Fruit fly (Drosophila melanogaster) whole organism, embryonic: ENCODE measurements around the gene CG34258.

ENCODE experiments used
- Abd-B ChIP-seq: fragments of 200-800 bp; sonication (Bioruptor generic); optimal IDR thresholded peaks from 2 replicates; lab custom pipeline; 2018; ENCODE audit warnings: missing biosample characterization, mild to moderate bottlenecking, missing genetic modification characterization, moderate library complexity
- Atf3 ChIP-seq: fragments of 200-800 bp; sonication (Bioruptor generic); optimal IDR thresholded peaks from 3 replicates; lab custom pipeline; 2016; ENCODE audit warnings: missing biosample characterization, missing genetic modification characterization
- BEAF-32 ChIP-seq: fragments of 200-800 bp; sonication (Bioruptor generic); optimal IDR thresholded peaks from 3 replicates; lab custom pipeline; 2017; ENCODE audit warnings: missing biosample characterization, missing genetic modification characterization, mild to moderate bottlenecking, moderate library complexity, missing genetic modification reagents
- Bdp1 ChIP-seq: fragments of 200-800 bp; sonication (Bioruptor generic); optimal IDR thresholded peaks from 3 replicates; lab custom pipeline; 2016; ENCODE audit warnings: missing biosample characterization, missing genetic modification characterization
- CG12744 ChIP-seq: fragments of 200-800 bp; sonication (Bioruptor generic); optimal IDR thresholded peaks from 2 replicates; lab custom pipeline; 2016; ENCODE audit warnings: missing biosample characterization, missing genetic modification characterization
- CG13424 ChIP-seq: fragments of 200-800 bp; sonication (Bioruptor generic); optimal IDR thresholded peaks from 2 replicates; lab custom pipeline; 2019; ENCODE audit warnings: missing biosample characterization, mild to moderate bottlenecking, missing genetic modification characterization, moderate library complexity
- CG15514 ChIP-seq: fragments of 200-800 bp; sonication (Bioruptor generic); optimal IDR thresholded peaks from 3 replicates; lab custom pipeline; 2017; ENCODE audit warnings: missing biosample characterization, missing genetic modification characterization, mild to moderate bottlenecking, moderate library complexity, missing genetic modification reagents
- CG16815 ChIP-seq: fragments of 200-800 bp; sonication (Bioruptor generic); optimal IDR thresholded peaks from 3 replicates; lab custom pipeline; 2017; ENCODE audit warnings: missing biosample characterization, mild to moderate bottlenecking, missing genetic modification characterization
- CG16863 ChIP-seq: fragments of 200-800 bp; sonication (Bioruptor generic); optimal IDR thresholded peaks from 3 replicates; lab custom pipeline; 2016; ENCODE audit warnings: missing biosample characterization, missing genetic modification characterization
- CG17186 ChIP-seq: fragments of 200-800 bp; sonication (Bioruptor generic); optimal IDR thresholded peaks from 3 replicates; lab custom pipeline; 2017; ENCODE audit warnings: missing biosample characterization, missing genetic modification reagents, missing genetic modification characterization
- CG17359 ChIP-seq: fragments of 200-800 bp; sonication (Bioruptor generic); optimal IDR thresholded peaks from 3 replicates; lab custom pipeline; 2018; ENCODE audit warnings: missing biosample characterization, mild to moderate bottlenecking, missing genetic modification characterization, moderate library complexity
- CG2889 ChIP-seq: fragments of 200-800 bp; sonication (Bioruptor generic); IDR thresholded peaks from 3 replicates; pipeline ENCODE4 v1.3.6; 2022; ENCODE audit warnings: missing biosample characterization, missing genetic modification characterization
- CG31441 ChIP-seq: fragments of 200-800 bp; sonication (Bioruptor generic); IDR thresholded peaks from 2 replicates; pipeline ENCODE4 v1.3.6; 2022; ENCODE audit warnings: missing biosample characterization, missing genetic modification characterization
- CG34422 ChIP-seq: fragments of 200-800 bp; sonication (Bioruptor generic); IDR thresholded peaks from 3 replicates; pipeline ENCODE4 v1.3.6; 2022; ENCODE audit warnings: missing biosample characterization, missing genetic modification characterization
- CG3995 ChIP-seq: fragments of 200-800 bp; sonication (Bioruptor generic); optimal IDR thresholded peaks from 3 replicates; lab custom pipeline; 2016; ENCODE audit warnings: missing biosample characterization, missing genetic modification characterization
- CG6254 ChIP-seq: fragments of 200-800 bp; sonication (Bioruptor generic); optimal IDR thresholded peaks from 3 replicates; lab custom pipeline; 2017; ENCODE audit warnings: mild to moderate bottlenecking, missing biosample characterization, missing genetic modification reagents, missing genetic modification characterization
- CG7786 ChIP-seq: fragments of 200-800 bp; sonication (Bioruptor generic); optimal IDR thresholded peaks from 2 replicates; lab custom pipeline; 2016; ENCODE audit warnings: missing biosample characterization, missing genetic modification characterization
- CG7839 ChIP-seq: fragments of 200-800 bp; sonication (Bioruptor generic); optimal IDR thresholded peaks from 3 replicates; lab custom pipeline; 2018; ENCODE audit warnings: missing biosample characterization, mild to moderate bottlenecking, missing genetic modification characterization, moderate library complexity
- CG8944 ChIP-seq: fragments of 200-800 bp; sonication (Bioruptor generic); optimal IDR thresholded peaks from 3 replicates; lab custom pipeline; 2016; ENCODE audit warnings: missing biosample characterization, missing genetic modification characterization
- D19A ChIP-seq: fragments of 200-800 bp; optimal IDR thresholded peaks from 3 replicates; lab custom pipeline; 2019; ENCODE audit warnings: missing biosample characterization, mild to moderate bottlenecking, missing genetic modification characterization, moderate library complexity
- Ets65A ChIP-seq: fragments of 200-800 bp; sonication (Bioruptor generic); peaks from one replicate; lab custom pipeline; 2016; ENCODE audit warnings: missing biosample characterization, missing genetic modification characterization
- GATAe ChIP-seq: fragments of 200-800 bp; sonication (Bioruptor generic); conservative IDR thresholded peaks from 2 replicates; pipeline ENCODE4 v1.3.6; 2022; ENCODE audit warnings: missing biosample characterization, missing genetic modification characterization
- Meics ChIP-seq: fragments of 200-800 bp; sonication (Bioruptor generic); optimal IDR thresholded peaks from 2 replicates; lab custom pipeline; 2017; ENCODE audit warnings: missing biosample characterization, mild to moderate bottlenecking, missing genetic modification characterization
- NfI ChIP-seq: fragments of 200-800 bp; sonication (Bioruptor generic); optimal IDR thresholded peaks from 3 replicates; lab custom pipeline; 2018; ENCODE audit warnings: missing biosample characterization, mild to moderate bottlenecking, missing genetic modification characterization, moderate library complexity
- Poxn ChIP-seq: fragments of 200-800 bp; sonication (Bioruptor generic); IDR thresholded peaks from 2 replicates; pipeline ENCODE4 v1.3.6; 2022; ENCODE audit warnings: missing biosample characterization, missing genetic modification characterization
- Spps ChIP-seq: fragments of 200-800 bp; sonication (Bioruptor generic); optimal IDR thresholded peaks from 2 replicates; lab custom pipeline; 2018; ENCODE audit warnings: missing biosample characterization, mild to moderate bottlenecking, missing genetic modification characterization
- ara ChIP-seq: fragments of 200-800 bp; sonication (Bioruptor generic); IDR thresholded peaks from 2 replicates; pipeline ENCODE4 v1.3.6; 2022; ENCODE audit warnings: missing biosample characterization, missing genetic modification characterization
- btn ChIP-seq: fragments of 200-800 bp; sonication (Bioruptor generic); optimal IDR thresholded peaks from 2 replicates; lab custom pipeline; 2016; ENCODE audit warnings: missing biosample characterization, missing genetic modification characterization
- croc ChIP-seq: fragments of 200-800 bp; sonication (Bioruptor generic); conservative IDR thresholded peaks from 3 replicates; pipeline ENCODE4 v1.3.6; 2022; ENCODE audit warnings: missing biosample characterization, missing genetic modification characterization
- crol ChIP-seq: fragments of 200-800 bp; sonication (Bioruptor generic); IDR thresholded peaks from 2 replicates; pipeline ENCODE4 v1.3.6; 2022; ENCODE audit warnings: missing biosample characterization, missing genetic modification characterization
- crp ChIP-seq, 2 experiments: fragments of 200-800 bp; sonication (Bioruptor generic); optimal IDR thresholded peaks; 2 replicates in 1 of 2; 3 replicates in 1 of 2; lab custom pipeline; 2017; ENCODE audit warnings: missing biosample characterization in 2 of 2, missing genetic modification characterization in 2 of 2, mild to moderate bottlenecking in 1 of 2, moderate library complexity in 1 of 2
- cwo ChIP-seq: fragments of 200-800 bp; sonication (Bioruptor generic); optimal IDR thresholded peaks from 3 replicates; lab custom pipeline; 2017; ENCODE audit warnings: missing biosample characterization, missing genetic modification characterization, mild to moderate bottlenecking, moderate library complexity, missing genetic modification reagents
- dan ChIP-seq: fragments of 200-800 bp; sonication (Bioruptor generic); IDR thresholded peaks from 2 replicates; pipeline ENCODE4 v1.3.6; 2022; ENCODE audit warnings: missing biosample characterization, missing genetic modification characterization
- fu2 ChIP-seq: fragments of 200-800 bp; sonication (Bioruptor generic); optimal IDR thresholded peaks from 2 replicates; lab custom pipeline; 2016; ENCODE audit warnings: missing biosample characterization, missing genetic modification characterization
- gem ChIP-seq: fragments of 200-800 bp; sonication (Bioruptor generic); optimal IDR thresholded peaks from 2 replicates; lab custom pipeline; 2019; ENCODE audit warnings: missing biosample characterization, mild to moderate bottlenecking, missing genetic modification characterization, moderate library complexity
- grn ChIP-seq: fragments of 200-800 bp; sonication (Bioruptor generic); optimal IDR thresholded peaks from 3 replicates; lab custom pipeline; 2017; ENCODE audit warnings: missing biosample characterization, missing genetic modification characterization
- gsb ChIP-seq: fragments of 200-800 bp; sonication (Bioruptor generic); IDR thresholded peaks from 2 replicates; pipeline ENCODE4 v1.3.6; 2022; ENCODE audit warnings: missing biosample characterization, missing genetic modification characterization
- gt ChIP-seq: fragments of 200-800 bp; sonication (Bioruptor generic); IDR thresholded peaks from 2 replicates; pipeline ENCODE4 v1.3.6; 2022; ENCODE audit warnings: missing biosample characterization, missing genetic modification characterization
- lola ChIP-seq, 3 experiments: fragments of >200 bp in 2 of 3; fragments of 200-800 bp in 1 of 3; sonication (Bioruptor generic) in 1 of 3; optimal IDR thresholded peaks; 2 replicates each; lab custom pipeline; 2017 to 2019; ENCODE audit warnings: missing biosample characterization in 3 of 3, missing genetic modification characterization in 3 of 3, mild to moderate bottlenecking in 1 of 3, moderate library complexity in 1 of 3
- luna ChIP-seq: fragments of 200-800 bp; sonication (Bioruptor generic); optimal IDR thresholded peaks from 2 replicates; lab custom pipeline; 2016; ENCODE audit warnings: missing biosample characterization, missing genetic modification characterization
- nerfin-1 ChIP-seq: fragments of 200-800 bp; sonication (Bioruptor generic); optimal IDR thresholded peaks from 3 replicates; lab custom pipeline; 2019; ENCODE audit warnings: missing biosample characterization, mild to moderate bottlenecking, missing genetic modification characterization, moderate library complexity
- pzg ChIP-seq: fragments of 200-800 bp; sonication (Bioruptor generic); optimal IDR thresholded peaks from 3 replicates; lab custom pipeline; 2018; ENCODE audit warnings: missing biosample characterization, mild to moderate bottlenecking, missing genetic modification characterization, moderate library complexity
- rib ChIP-seq: fragments of 200-800 bp; sonication (Bioruptor generic); IDR thresholded peaks from 2 replicates; pipeline ENCODE4 v1.3.6; 2022; ENCODE audit warnings: missing biosample characterization, missing genetic modification characterization
- row ChIP-seq: fragments of 200-800 bp; sonication (Bioruptor generic); IDR thresholded peaks from 3 replicates; pipeline ENCODE4 v1.3.6; 2022; ENCODE audit warnings: missing biosample characterization, missing genetic modification characterization
- schlank ChIP-seq: fragments of 200-800 bp; sonication (Bioruptor generic); optimal IDR thresholded peaks from 2 replicates; lab custom pipeline; 2018; ENCODE audit warnings: missing biosample characterization, mild to moderate bottlenecking, missing genetic modification characterization
- sd ChIP-seq: fragments of 200-800 bp; sonication (Bioruptor generic); optimal IDR thresholded peaks from 3 replicates; lab custom pipeline; 2018; ENCODE audit warnings: missing biosample characterization, mild to moderate bottlenecking, missing genetic modification characterization, moderate library complexity
- slou ChIP-seq: fragments of 200-800 bp; sonication (Bioruptor generic); optimal IDR thresholded peaks from 3 replicates; lab custom pipeline; 2016; ENCODE audit warnings: missing biosample characterization, missing genetic modification characterization
- sr ChIP-seq: fragments of 200-800 bp; sonication (Bioruptor generic); IDR thresholded peaks from 3 replicates; pipeline ENCODE4 v1.3.6; 2022; ENCODE audit warnings: missing biosample characterization, missing genetic modification characterization
- trh ChIP-seq: fragments of 200-800 bp; sonication (Bioruptor generic); optimal IDR thresholded peaks from 2 replicates; lab custom pipeline; 2016; ENCODE audit warnings: missing biosample characterization, missing genetic modification characterization
- vnd ChIP-seq: fragments of 200-800 bp; sonication (Bioruptor generic); IDR thresholded peaks from 3 replicates; pipeline ENCODE4 v1.3.6; 2022; ENCODE audit warnings: missing biosample characterization, missing genetic modification characterization; ENCODE audit not compliant: partially characterized antibody
- wek ChIP-seq: fragments of 200-800 bp; sonication (Bioruptor generic); optimal IDR thresholded peaks from 3 replicates; lab custom pipeline; 2018; ENCODE audit warnings: missing biosample characterization, mild to moderate bottlenecking, missing genetic modification characterization, moderate library complexity
- yki ChIP-seq: fragments of >200 bp; optimal IDR thresholded peaks from 3 replicates; lab custom pipeline; 2018

CG34258 gene

DNA sequence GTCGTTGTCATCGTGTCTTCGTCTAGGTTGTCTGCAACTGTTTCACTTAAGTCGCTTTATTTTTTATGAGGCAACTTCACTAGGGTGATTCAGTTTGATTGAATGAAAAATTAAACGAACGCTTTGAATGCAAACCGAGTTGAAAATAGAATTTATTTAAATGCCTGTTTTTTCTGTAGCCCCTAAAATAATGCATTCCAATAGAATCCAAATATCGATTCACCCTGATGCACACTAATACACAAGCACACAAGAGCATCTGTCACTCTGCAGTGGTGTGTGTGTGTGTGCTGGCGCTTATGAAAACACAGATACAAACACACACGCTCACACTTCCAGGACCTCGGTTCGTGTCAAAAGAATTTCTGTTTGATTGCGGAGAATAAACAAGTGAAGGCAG is 10.0 kb upstream of the CG34258 start (continued):
- TF ChIP-seq GATAe (GFP tag; lab: Robert Waterston, UW) (no peak), pzg (GFP tag; lab: Kevin White, UChicago) (no peak), yki (lab: Kevin White, UChicago) (no peak), vnd (GFP tag; lab: Robert Waterston, UW) (no peak), luna (GFP tag; lab: Kevin White, UChicago) (no peak), CG15514 (no peak), dan (GFP tag; lab: Robert Waterston, UW) (no peak), CG16815 (GFP tag; lab: Kevin White, UChicago) (no peak), D19A (tag; lab: Kevin White, UChicago) (no peak), CG8944 (GFP tag; lab: Kevin White, UChicago) (no peak), CG6254 (no peak), cwo (GFP tag; lab: Kevin White, UChicago) (peak; percentile 36), Meics (peak; percentile 36), CG7786 (peak; percentile 12), Ets65A (GFP tag; lab: Kevin White, UChicago) (peak; percentile 90), gt (GFP tag; lab: Robert Waterston, UW) (no peak), Abd-B (GFP tag; lab: Kevin White, UChicago) (no peak), CG17186 (no peak), sr (GFP tag; lab: Robert Waterston, UW) (no peak), CG2889 (no peak), CG13424 (tag; lab: Kevin White, UChicago) (peak; percentile 46), CG16863 (GFP tag; lab: Kevin White, UChicago) (no peak), Bdp1 (no peak), fu2 (GFP tag; lab: Kevin White, UChicago) (no peak), CG12744 (GFP tag; lab: Kevin White, UChicago) (no peak), CG31441 (GFP tag; lab: Robert Waterston, UW) (no peak), schlank (tag; lab: Kevin White, UChicago) (peak; percentile 20), Poxn (GFP tag; lab: Robert Waterston, UW) (no peak), CG34422 (no peak), row (GFP tag; lab: Robert Waterston, UW) (peak; percentile 50), Spps (tag; lab: Kevin White, UChicago) (no peak), gem (tag; lab: Kevin White, UChicago) (peak; percentile 40), crol (GFP tag; lab: Robert Waterston, UW) (no peak), slou (no peak), NfI (GFP tag; lab: Kevin White, UChicago) (peak; percentile 50), nerfin-1 (tag; lab: Kevin White, UChicago) (no peak), croc (GFP tag; lab: Robert Waterston, UW) (no peak), CG3995 (GFP tag; lab: Kevin White, UChicago) (no peak), BEAF-32 (GFP tag; lab: Kevin White, UChicago) (no peak), trh (GFP tag; lab: Kevin White, UChicago) (no peak), gsb (GFP tag; lab: Robert Waterston, UW) (no peak), ara (GFP tag; lab: Robert Waterston, UW) (no peak), btn (GFP tag; lab: Kevin White, UChicago) (no peak), sd (tag; lab: Kevin White, UChicago) (no peak), wek (GFP tag; lab: Kevin White, UChicago) (no peak), rib (GFP tag; lab: Robert Waterston, UW) (no peak), CG7839 (tag; lab: Kevin White, UChicago) (peak; percentile 16), grn (GFP tag; lab: Kevin White, UChicago) (no peak), crp (GFP tag; optimal IDR thresholded peaks at IDR 0.05; lab: Kevin White, UChicago) (no peak), CG17359 (tag; lab: Kevin White, UChicago) (peak; percentile 33), lola (GFP tag; optimal IDR thresholded peaks at IDR 0.05; lab: Kevin White, UChicago) (no peak), Atf3 (GFP tag; lab: Kevin White, UChicago) (no peak)
